Fruit fly (Drosophila melanogaster): ENCODE results near the gene CG8568.

Gene CG8568

DNA sequence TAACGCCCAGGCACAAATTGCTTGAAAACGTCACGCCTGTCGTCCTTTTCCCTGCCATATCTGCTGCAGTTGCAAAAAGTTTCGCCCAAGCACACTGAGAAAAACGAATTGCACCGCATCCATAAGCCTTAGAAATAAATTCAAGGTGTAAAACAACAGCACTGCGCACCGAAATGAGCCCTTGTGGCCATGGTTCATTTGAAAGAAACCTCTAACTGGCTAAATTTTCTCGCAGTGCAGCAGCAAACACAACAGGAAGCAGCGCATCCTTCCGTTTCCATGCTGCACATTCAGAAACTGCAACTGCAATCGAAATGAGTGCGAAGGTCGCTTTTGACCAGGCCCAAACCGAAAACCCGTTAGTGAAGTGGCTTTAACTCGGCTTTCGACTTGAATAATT is 28.0 kb downstream of the CG8568 start (continued):
- TF ChIP-seq svp (GFP tag) (no peak), CG4318 (GFP tag; optimal IDR thresholded peaks at IDR 0.05) (no peak), CG10669 (GFP tag; optimal IDR thresholded peaks at IDR 0.05) (no peak), fkh (GFP tag; optimal IDR thresholded peaks at IDR 0.05) (no peak), CG16779 (tag; optimal IDR thresholded peaks at IDR 0.05) (no peak), Sox14 (GFP tag; optimal IDR thresholded peaks at IDR 0.05) (no peak), CG3919 (GFP tag; optimal IDR thresholded peaks at IDR 0.05) (no peak), CG6792 (GFP tag; optimal IDR thresholded peaks at IDR 0.05) (no peak), Ets96B (tag; optimal IDR thresholded peaks at IDR 0.05) (no peak), fd85E (GFP tag; optimal IDR thresholded peaks at IDR 0.05) (no peak), CG6276 (GFP tag; optimal IDR thresholded peaks at IDR 0.05) (no peak), CG31627 (GFP tag; optimal IDR thresholded peaks at IDR 0.05) (peak; percentile 20), CG32006 (GFP tag; optimal IDR thresholded peaks at IDR 0.05) (peak; percentile 22), CG11902 (GFP tag; optimal IDR thresholded peaks at IDR 0.05) (peak; percentile 19), CG8632 (GFP tag; optimal IDR thresholded peaks at IDR 0.05) (no peak), dac (GFP tag; optimal IDR thresholded peaks at IDR 0.05) (no peak), eg (GFP tag; IDR thresholded peaks at IDR 0.05) (no peak), Eip75B (GFP tag; optimal IDR thresholded peaks at IDR 0.05) (no peak), Smox (GFP tag; optimal IDR thresholded peaks at IDR 0.05) (no peak), esn (GFP tag; optimal IDR thresholded peaks at IDR 0.05) (no peak), Sox15 (GFP tag; optimal IDR thresholded peaks at IDR 0.05) (no peak), CG9139 (GFP tag; optimal IDR thresholded peaks at IDR 0.05) (no peak), ss (GFP tag; optimal IDR thresholded peaks at IDR 0.05) (no peak), CG10631 (GFP tag; optimal IDR thresholded peaks at IDR 0.05) (peak; percentile 34), Eip78C (GFP tag) (peak; percentile 49), Gug (GFP tag; IDR thresholded peaks at IDR 0.05) (no peak), Sox102F (GFP tag; optimal IDR thresholded peaks at IDR 0.05) (peak; percentile 3), fd59A (GFP tag; optimal IDR thresholded peaks at IDR 0.05) (no peak), cyc (GFP tag; optimal IDR thresholded peaks at IDR 0.05) (peak; percentile 20), CG34406 (GFP tag; optimal IDR thresholded peaks at IDR 0.05) (no peak), lz (GFP tag; optimal IDR thresholded peaks at IDR 0.05) (no peak), dsx (GFP tag; optimal IDR thresholded peaks at IDR 0.05; ENCODE audit: poor library complexity, severe bottlenecking) (no peak), spab (GFP tag; optimal IDR thresholded peaks at IDR 0.05) (no peak)

DNA sequence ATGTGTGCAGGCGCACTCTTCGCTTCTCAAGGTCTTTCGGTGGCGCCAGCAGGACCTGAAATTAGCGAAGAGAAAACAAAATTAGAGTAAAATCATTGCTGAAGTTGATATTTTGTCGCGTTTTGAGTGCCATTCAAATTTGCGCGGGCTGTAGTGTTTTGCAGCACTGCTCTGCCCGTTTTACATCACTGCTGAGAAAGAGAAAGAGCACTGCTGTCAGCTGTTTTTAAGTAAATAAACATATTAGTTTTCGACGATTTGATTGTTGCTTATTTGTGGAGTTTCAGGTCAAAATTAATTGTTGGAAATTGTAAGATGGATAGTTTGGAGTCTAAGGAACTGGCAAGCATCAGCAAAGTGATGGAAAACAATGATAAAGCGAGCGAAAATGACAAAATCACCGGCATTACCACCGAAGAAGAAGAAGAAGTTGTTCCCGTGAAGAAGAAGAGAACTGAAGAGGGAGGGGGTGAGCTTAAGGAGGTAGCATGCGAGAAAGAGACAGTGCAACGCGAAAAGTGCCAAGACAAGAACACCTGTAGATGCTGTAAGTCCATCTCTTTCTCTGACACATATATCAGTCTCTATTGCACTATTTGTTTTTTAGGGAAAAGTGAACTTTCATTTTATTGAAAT is 28.9 kb downstream of the CG8568 start, which contains the start of gene ENGase:
TSS of gene ENGase (plus strand) at position 282 of the 636 bp plus-strand sequence.
- peak; percentile 51 for TF ChIP-seq svp (GFP tag)
- TF ChIP-seq fd85E (GFP tag; optimal IDR thresholded peaks at IDR 0.05), result no peak
- TF ChIP-seq Eip93F (GFP tag; optimal IDR thresholded peaks at IDR 0.05), result no peak
- no peak for TF ChIP-seq fd59A (GFP tag; optimal IDR thresholded peaks at IDR 0.05)
- no peak for TF ChIP-seq CG8319 (GFP tag; optimal IDR thresholded peaks at IDR 0.05)
- no peak for TF ChIP-seq Eip75B (GFP tag; optimal IDR thresholded peaks at IDR 0.05)
- peak; percentile 97 for TF ChIP-seq fkh (GFP tag; optimal IDR thresholded peaks at IDR 0.05)
- no peak for TF ChIP-seq Sox102F (GFP tag; optimal IDR thresholded peaks at IDR 0.05)
- TF ChIP-seq CG7368 (GFP tag; optimal IDR thresholded peaks at IDR 0.05), result no peak
- no peak for TF ChIP-seq acj6 (GFP tag; optimal IDR thresholded peaks at IDR 0.05)
- TF ChIP-seq Gug (GFP tag; IDR thresholded peaks at IDR 0.05), result no peak
- TF ChIP-seq esn (GFP tag; optimal IDR thresholded peaks at IDR 0.05), result peak; percentile 2
- TF ChIP-seq Hr39 (GFP tag; optimal IDR thresholded peaks at IDR 0.05), result no peak
- no peak for TF ChIP-seq net (GFP tag; optimal IDR thresholded peaks at IDR 0.05)
- no peak for TF ChIP-seq dsx (GFP tag; optimal IDR thresholded peaks at IDR 0.05; ENCODE audit: poor library complexity, severe bottlenecking)
- TF ChIP-seq achi (GFP tag; optimal IDR thresholded peaks at IDR 0.05), result peak; percentile 16
- no peak for TF ChIP-seq salr (GFP tag; optimal IDR thresholded peaks at IDR 0.05)
- TF ChIP-seq CG6808 (GFP tag; optimal IDR thresholded peaks at IDR 0.05), result peak; percentile 54
- no peak for TF ChIP-seq CG16779 (tag; optimal IDR thresholded peaks at IDR 0.05)
- no peak for TF ChIP-seq CG6276 (GFP tag; optimal IDR thresholded peaks at IDR 0.05)

Measured in whole organism, prepupa.